Fruit fly (Drosophila melanogaster): ENCODE data around the gene CG15531.
A peak's percentile ranks its signal among the peaks of the same experiment; 100 is the strongest.

The CG15531 gene

dm6 chr3R:30191462-30191874, 4.6 kb downstream of the CG15531 start (continued):
- TF ChIP-seq CG9609 (GFP tag; optimal IDR thresholded peaks at IDR 0.05): peak; percentile 48
- no peak for TF ChIP-seq Stat92E (GFP tag; optimal IDR thresholded peaks at IDR 0.05)
- no peak for TF ChIP-seq CG16779 (GFP tag; IDR thresholded peaks at IDR 0.05)
- no peak for TF ChIP-seq chm (GFP tag; IDR thresholded peaks at IDR 0.05)
- peak; percentile 23 for TF ChIP-seq CG10209 (GFP tag; optimal IDR thresholded peaks at IDR 0.05)
- TF ChIP-seq CG17359 (tag; optimal IDR thresholded peaks at IDR 0.05): no peak
- TF ChIP-seq sim (GFP tag; IDR thresholded peaks at IDR 0.05): no peak
- no peak for TF ChIP-seq emc (GFP tag; optimal IDR thresholded peaks at IDR 0.05)
- TF ChIP-seq en (GFP tag; optimal IDR thresholded peaks at IDR 0.05): no peak
- TF ChIP-seq Rfx (GFP tag; IDR thresholded peaks at IDR 0.05): 0 out of 2 replicates have a peak, but pooled peaks have one; percentile 30
- TF ChIP-seq PHDP (tag; optimal IDR thresholded peaks at IDR 0.05): peak; percentile 23
- no peak for TF ChIP-seq CG15073 (GFP tag; optimal IDR thresholded peaks at IDR 0.05)
- TF ChIP-seq CG30020 (tag; optimal IDR thresholded peaks at IDR 0.05): no peak
- TF ChIP-seq Asciz (GFP tag; optimal IDR thresholded peaks at IDR 0.05): no peak
- no peak for TF ChIP-seq CG18599 (GFP tag; optimal IDR thresholded peaks at IDR 0.05)
- TF ChIP-seq HLHmδ (GFP tag; optimal IDR thresholded peaks at IDR 0.05): no peak
- no peak for TF ChIP-seq CG10654 (GFP tag; optimal IDR thresholded peaks at IDR 0.05)
- TF ChIP-seq Eip74EF (GFP tag; optimal IDR thresholded peaks at IDR 0.05): peak in 1 of 2 experiments; percentile 22
- peak in 1 of 2 experiments; percentile 55 for TF ChIP-seq dpn (GFP tag; optimal IDR thresholded peaks at IDR 0.05)
- no peak for TF ChIP-seq Dip2 (GFP tag; IDR thresholded peaks at IDR 0.05)
- TF ChIP-seq CG3995 (GFP tag; optimal IDR thresholded peaks at IDR 0.05): no peak
- no peak for TF ChIP-seq Gug (GFP tag; IDR thresholded peaks at IDR 0.05)
- TF ChIP-seq CG7963 (GFP tag; IDR thresholded peaks at IDR 0.05; ENCODE audit: partially characterized antibody): no peak
- TF ChIP-seq CG7357 (GFP tag; IDR thresholded peaks at IDR 0.05): no peak
- TF ChIP-seq abd-A (tag; optimal IDR thresholded peaks at IDR 0.05): no peak
- no peak for TF ChIP-seq H15 (GFP tag; IDR thresholded peaks at IDR 0.05)
- TF ChIP-seq bsh (GFP tag; optimal IDR thresholded peaks at IDR 0.05): peak in 1 of 2 experiments; percentile 27
- TF ChIP-seq CG12942 (GFP tag; optimal IDR thresholded peaks at IDR 0.05): no peak
- no peak for TF ChIP-seq CG2202 (tag; optimal IDR thresholded peaks at IDR 0.05)
- TF ChIP-seq CG8089 (GFP tag; optimal IDR thresholded peaks at IDR 0.05): peak; percentile 16
- TF ChIP-seq odd (GFP tag; optimal IDR thresholded peaks at IDR 0.05): no peak
- no peak for TF ChIP-seq luna (GFP tag; optimal IDR thresholded peaks at IDR 0.05)
- no peak for TF ChIP-seq lov (optimal IDR thresholded peaks at IDR 0.05)
- no peak for TF ChIP-seq lov (GFP tag; IDR thresholded peaks at IDR 0.05)
- TF ChIP-seq CG8924 (tag; optimal IDR thresholded peaks at IDR 0.05): peak; percentile 12
- no peak for TF ChIP-seq ac (GFP tag; optimal IDR thresholded peaks at IDR 0.05)
- TF ChIP-seq CG32772 (GFP tag; IDR thresholded peaks at IDR 0.05): no peak
- TF ChIP-seq nmo (GFP tag; optimal IDR thresholded peaks at IDR 0.05): peak; percentile 83
- TF ChIP-seq ftz-f1 (GFP tag; optimal IDR thresholded peaks at IDR 0.05): no peak
- no peak for TF ChIP-seq danr (GFP tag; IDR thresholded peaks at IDR 0.05)
- no peak for TF ChIP-seq NC2β (GFP tag; optimal IDR thresholded peaks at IDR 0.05)
- no peak for TF ChIP-seq CG12236 (GFP tag; optimal IDR thresholded peaks at IDR 0.05)
- no peak for TF ChIP-seq ERR (GFP tag; optimal IDR thresholded peaks at IDR 0.05)
- no peak for TF ChIP-seq da (GFP tag; optimal IDR thresholded peaks at IDR 0.05)
- no peak for TF ChIP-seq CG13123 (GFP tag; optimal IDR thresholded peaks at IDR 0.05)
- TF ChIP-seq CG6689 (GFP tag; IDR thresholded peaks at IDR 0.05): no peak
- TF ChIP-seq CG14050 (GFP tag; IDR thresholded peaks at IDR 0.05): no peak
- TF ChIP-seq Max (GFP tag; optimal IDR thresholded peaks at IDR 0.05): no peak
- TF ChIP-seq pan (optimal IDR thresholded peaks at IDR 0.05): no peak
- TF ChIP-seq pan (GFP tag; optimal IDR thresholded peaks at IDR 0.05 in 1 of 2, IDR thresholded peaks at IDR 0.05 in 1 of 2): no peak
- TF ChIP-seq Hr51 (GFP tag; optimal IDR thresholded peaks at IDR 0.05): peak in 1 of 2 experiments; percentile 65
- TF ChIP-seq Atf6 (GFP tag; IDR thresholded peaks at IDR 0.05): no peak

Measured in whole organism, embryonic.